Worm (Caenorhabditis elegans) whole organism, midembryonic: Measurements from ENCODE around the gene fnip-2.
"Not testable (repeated sequence)": the region's sequence is repeated elsewhere in the genome, so short reads cannot be mapped to it uniquely, and the experiment has no call there.

ENCODE experiments used
- T22C8.4 ChIP-seq: fragments of 200-800 bp; sonication (Bioruptor generic); IDR thresholded peaks from 2 replicates; pipeline ENCODE4 v1.3.6; 2022; ENCODE audit warnings: missing genetic modification characterization, missing compliant biosample characterization
- cog-1 ChIP-seq: sonication (generic microtip); optimal IDR thresholded peaks from 2 replicates; lab custom pipeline; 2016; ENCODE audit warnings: missing genetic modification characterization, missing compliant biosample characterization
- flt-1 ChIP-seq: fragments of 200-800 bp; sonication (Bioruptor generic); IDR thresholded peaks from 2 replicates; pipeline ENCODE4 v1.3.6; 2022; ENCODE audit warnings: missing genetic modification characterization, missing compliant biosample characterization
- klf-2 ChIP-seq: fragments of 200-800 bp; sonication (Bioruptor generic); conservative IDR thresholded peaks from 2 replicates; pipeline ENCODE4 v1.3.6; 2022; ENCODE audit warnings: missing genetic modification reagents, missing genetic modification characterization, missing compliant biosample characterization
- med-1 ChIP-seq: sonication (generic microtip); optimal IDR thresholded peaks from 2 replicates; lab custom pipeline; 2017; ENCODE audit warnings: missing genetic modification characterization, mild to moderate bottlenecking, missing compliant biosample characterization, antibody characterized with exemption, missing genetic modification reagents; ENCODE audit not compliant: insufficient read depth
- ref-1 ChIP-seq: fragments of 200-800 bp; sonication (Bioruptor generic); conservative IDR thresholded peaks from 2 replicates; pipeline ENCODE4 v1.3.6; 2022; ENCODE audit warnings: missing genetic modification reagents, missing genetic modification characterization, missing compliant biosample characterization
- tab-1 ChIP-seq: fragments of 200-800 bp; sonication (Bioruptor generic); IDR thresholded peaks from 2 replicates; pipeline ENCODE4 v1.3.6; 2022; ENCODE audit warnings: missing genetic modification characterization, missing compliant biosample characterization
- ztf-23 ChIP-seq: fragments of 200-800 bp; sonication (Bioruptor generic); IDR thresholded peaks from 2 replicates; pipeline ENCODE4 v1.3.6; 2022; ENCODE audit warnings: missing genetic modification reagents, missing genetic modification characterization, missing compliant biosample characterization
- ztf-29 ChIP-seq: fragments of 200-800 bp; sonication (Bioruptor generic); IDR thresholded peaks from 2 replicates; pipeline ENCODE4 v1.3.6; 2022; ENCODE audit warnings: missing genetic modification reagents, missing genetic modification characterization, missing compliant biosample characterization

The fnip-2 gene

DNA sequence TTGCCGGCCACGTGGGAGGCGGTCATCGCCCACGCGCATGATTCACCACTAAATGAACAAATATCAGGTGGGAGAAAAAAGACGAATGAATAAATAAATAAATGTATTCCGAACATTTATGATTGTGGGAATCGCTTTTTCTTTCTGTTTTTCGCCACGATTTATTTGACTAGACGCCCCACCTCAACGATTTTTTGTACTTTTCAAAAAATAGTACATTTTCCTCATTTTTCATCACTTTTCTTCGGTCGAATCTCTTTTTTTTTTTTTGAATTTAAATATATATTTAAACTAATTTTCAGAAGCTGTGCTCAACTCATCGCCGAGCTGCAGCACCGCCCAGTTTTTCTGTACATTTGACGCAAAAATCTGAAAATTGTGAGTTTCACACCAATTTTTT is at the start of gene fnip-2:
fnip-2 (plus strand) TSS at position 301 of the 400 bp plus-strand sequence.
- TF ChIP-seq ref-1 (no peak), klf-2 (GFP tag; lab: Robert Waterston, UW) (no peak), cog-1 (tag; lab: Kevin White, UChicago) (no peak), flt-1 (no peak), tab-1 (GFP tag; lab: Robert Waterston, UW) (no peak), ztf-23 (GFP tag; lab: Robert Waterston, UW) (no peak), med-1 (GFP tag; lab: Kevin White, UChicago) (no peak), ztf-29 (GFP tag; lab: Robert Waterston, UW) (no peak), T22C8.4 (no peak)

ce11 chrIV:2172880-2173279 is 49.7 kb upstream of the fnip-2 start:
- no peak for TF ChIP-seq klf-2 (GFP tag; lab: Robert Waterston, UW)
- no peak for TF ChIP-seq ztf-29 (GFP tag; lab: Robert Waterston, UW)

DNA sequence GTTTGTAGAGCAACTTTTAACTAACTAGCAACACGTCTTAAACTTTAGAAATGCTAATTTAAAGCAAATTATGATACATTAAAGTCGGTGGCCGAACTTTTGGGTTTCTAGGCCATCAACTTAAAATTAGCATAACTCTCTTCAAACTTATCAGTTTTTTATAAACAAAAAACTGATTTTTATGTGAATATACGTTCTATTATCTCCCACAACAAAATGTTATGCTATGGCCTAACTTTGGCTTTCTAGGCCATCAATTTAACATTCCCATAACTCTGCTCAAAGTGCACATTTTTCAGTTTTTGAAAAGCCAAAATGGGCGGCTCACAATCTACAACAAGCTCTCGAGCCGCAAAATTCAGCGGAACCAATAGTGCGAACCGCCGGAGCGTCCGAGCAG is 47.3 kb upstream of the fnip-2 start, which contains the start of gene C54E4.1:
C54E4.1 (plus strand) TSS at position 301 of the 400 bp plus-strand sequence.
- no peak for TF ChIP-seq cog-1 (tag; lab: Kevin White, UChicago)
- TF ChIP-seq flt-1 = no peak
- no peak for TF ChIP-seq klf-2 (GFP tag; lab: Robert Waterston, UW)
- no peak for TF ChIP-seq med-1 (GFP tag; lab: Kevin White, UChicago)
- no peak for TF ChIP-seq ztf-29 (GFP tag; lab: Robert Waterston, UW)
- TF ChIP-seq tab-1 (GFP tag; lab: Robert Waterston, UW) = no peak
- no peak for TF ChIP-seq ref-1
- TF ChIP-seq T22C8.4 = no peak
- no peak for TF ChIP-seq ztf-23 (GFP tag; lab: Robert Waterston, UW)

DNA sequence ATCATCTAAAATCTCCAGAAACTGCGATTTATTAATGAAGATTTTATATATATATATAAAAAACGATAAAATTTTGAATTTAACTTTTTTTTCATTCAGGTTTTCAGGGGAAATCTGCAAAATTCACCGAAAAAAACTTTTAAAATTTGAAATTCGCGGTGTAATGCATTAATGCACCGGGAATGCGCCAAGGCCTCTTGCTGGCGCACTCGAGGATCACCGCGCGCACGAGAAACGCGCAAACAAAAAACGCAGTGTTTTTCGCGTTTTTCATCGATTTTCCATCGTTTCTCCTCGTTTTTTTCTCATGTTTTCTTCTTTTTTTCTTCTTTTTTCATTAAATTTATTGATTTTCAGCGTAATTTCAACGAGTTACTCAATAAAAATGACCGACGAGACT is 45.1 kb upstream of the fnip-2 start, which contains the start of gene hrpu-2:
hrpu-2 (plus strand) TSS at position 352 of the 400 bp plus-strand sequence.
- TF ChIP-seq ztf-23 (GFP tag; lab: Robert Waterston, UW) (peak; percentile 70; the same call in 1 of the 2 replicates), cog-1 (tag; lab: Kevin White, UChicago) (peak; percentile 36), flt-1 (no peak)

DNA sequence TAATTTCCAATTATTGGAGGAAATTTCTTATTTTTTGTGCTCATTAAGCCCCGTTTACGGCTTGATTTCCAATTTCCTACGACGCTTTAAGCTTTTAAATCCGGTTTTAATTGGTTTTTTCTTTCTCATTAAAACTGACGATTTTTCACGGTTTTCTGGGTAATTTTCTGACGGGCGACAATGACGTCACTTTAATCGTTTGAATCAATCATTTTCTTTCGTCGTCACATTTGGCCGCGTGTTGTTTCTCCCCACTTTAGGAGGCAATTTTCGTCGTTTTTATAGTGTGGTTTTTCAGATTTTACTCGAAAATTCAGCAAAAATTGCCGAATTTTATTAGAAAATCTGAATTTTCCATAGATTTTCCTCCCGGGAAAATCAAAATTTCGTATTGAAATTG is 29.6 kb upstream of the fnip-2 start:
- no peak for TF ChIP-seq ztf-29 (GFP tag; lab: Robert Waterston, UW)
- TF ChIP-seq tab-1 (GFP tag; lab: Robert Waterston, UW) = no peak
- no peak for TF ChIP-seq flt-1
- TF ChIP-seq cog-1 (tag; lab: Kevin White, UChicago) = no peak
- TF ChIP-seq ztf-23 (GFP tag; lab: Robert Waterston, UW) = no peak
- no peak for TF ChIP-seq klf-2 (GFP tag; lab: Robert Waterston, UW)
- no peak for TF ChIP-seq ref-1
- TF ChIP-seq med-1 (GFP tag; lab: Kevin White, UChicago) = no peak
- no peak for TF ChIP-seq T22C8.4

DNA sequence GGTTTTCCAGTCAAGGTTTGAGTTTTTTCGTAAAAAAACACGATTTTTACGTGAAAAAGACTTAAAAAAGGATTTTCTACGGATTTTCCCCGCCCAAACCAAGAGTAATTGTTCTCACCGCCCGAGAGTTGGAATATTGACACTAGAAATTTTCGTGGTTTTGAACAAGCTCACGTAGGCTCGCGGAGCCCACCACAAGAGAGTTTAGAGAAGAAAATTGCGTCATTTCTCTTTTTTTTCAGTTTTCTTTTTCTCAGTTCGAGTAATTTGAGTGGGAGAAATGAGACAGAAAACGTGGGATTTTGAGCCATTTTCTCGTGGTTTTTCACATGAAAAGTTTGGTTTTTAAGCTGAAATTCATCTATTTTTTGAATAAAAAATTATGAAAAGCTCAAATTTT is 29.1 kb upstream of the fnip-2 start:
- TF ChIP-seq T22C8.4 (no peak), tab-1 (GFP tag; lab: Robert Waterston, UW) (no peak)

ce11 chrIV:2195598-2195997 is 27.0 kb upstream of the fnip-2 start:
- no peak for TF ChIP-seq ztf-29 (GFP tag; lab: Robert Waterston, UW)
- TF ChIP-seq cog-1 (tag; lab: Kevin White, UChicago) = no peak

DNA sequence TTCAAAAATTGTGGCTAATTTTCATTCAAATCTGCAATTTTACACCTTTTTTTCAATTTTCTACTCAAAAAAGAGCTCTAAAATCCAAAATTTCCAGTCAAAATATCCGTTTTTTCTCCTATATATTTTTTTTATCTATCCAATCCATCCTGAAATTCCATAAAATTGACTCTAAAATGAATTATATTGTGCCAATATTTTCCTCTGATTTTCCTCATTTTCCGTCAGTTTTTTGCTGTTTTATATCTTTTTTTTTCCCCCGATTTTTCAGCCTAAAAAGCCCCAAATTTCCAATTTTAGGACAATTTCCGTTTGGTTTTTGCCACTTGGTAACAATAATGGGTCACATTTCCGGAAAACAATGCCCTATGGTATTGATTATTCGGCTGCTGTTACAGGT is 23.9 kb upstream of the fnip-2 start, which contains the start of gene Y71G10AR.4:
Y71G10AR.4 (plus strand) TSS at position 301 of the 400 bp plus-strand sequence.
- TF ChIP-seq flt-1 (no peak), ztf-29 (GFP tag; lab: Robert Waterston, UW) (no peak), ztf-23 (GFP tag; lab: Robert Waterston, UW) (no peak), tab-1 (GFP tag; lab: Robert Waterston, UW) (no peak)

DNA sequence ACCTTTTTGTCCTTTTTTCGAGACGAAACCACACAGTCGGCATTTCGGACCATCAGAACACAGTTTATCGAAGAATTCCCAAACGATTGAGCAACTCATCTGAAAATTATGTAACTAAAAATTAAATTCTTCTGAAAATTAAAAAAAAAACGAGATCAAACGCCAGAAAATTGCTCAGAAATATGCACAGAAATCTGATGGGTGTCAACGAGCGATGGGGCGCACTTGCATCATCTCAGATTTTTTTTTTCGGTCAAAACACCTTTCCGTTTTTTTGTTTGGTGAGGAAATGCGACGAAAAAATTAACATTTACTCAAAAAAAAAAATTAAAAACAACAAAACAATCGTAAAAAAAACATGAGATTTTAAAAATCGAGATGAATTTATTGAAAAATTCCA is 5.9 kb upstream of the fnip-2 start, which contains the start of gene T04C4.3:
T04C4.3 (minus strand) TSS at position 101 of the 400 bp plus-strand sequence.
- TF ChIP-seq flt-1; ztf-23 (GFP tag; lab: Robert Waterston, UW); tab-1 (GFP tag; lab: Robert Waterston, UW): not testable (repeated sequence)

ce11 chrIV:2217260-2217659 is 5.4 kb upstream of the fnip-2 start:
- no peak for TF ChIP-seq med-1 (GFP tag; lab: Kevin White, UChicago)
- TF ChIP-seq ztf-23 (GFP tag; lab: Robert Waterston, UW) = no peak
- no peak for TF ChIP-seq ztf-29 (GFP tag; lab: Robert Waterston, UW)
- TF ChIP-seq cog-1 (tag; lab: Kevin White, UChicago) = no peak
- no peak for TF ChIP-seq klf-2 (GFP tag; lab: Robert Waterston, UW)
- TF ChIP-seq tab-1 (GFP tag; lab: Robert Waterston, UW) = no peak
- TF ChIP-seq T22C8.4 = no peak
- no peak for TF ChIP-seq flt-1

- TF ChIP-seq ztf-29 (GFP tag; lab: Robert Waterston, UW) (no peak), flt-1 (peak; percentile 69; the same call in 1 of the 2 replicates), tab-1 (GFP tag; lab: Robert Waterston, UW) (no peak), cog-1 (tag; lab: Kevin White, UChicago) (peak; percentile 82), ref-1 (no peak), klf-2 (GFP tag; lab: Robert Waterston, UW) (peak; percentile 36; the same call in 1 of the 2 replicates), T22C8.4 (no peak), med-1 (GFP tag; lab: Kevin White, UChicago) (no peak), ztf-23 (GFP tag; lab: Robert Waterston, UW) (peak; percentile 73)
Observed at ce11 chrIV:2219334-2219755, 3.3 kb upstream of the fnip-2 start.
